Worm (Caenorhabditis elegans): Measurements from ENCODE around the gene chil-21.

Gene chil-21

ce11 chrII:9487337-9487950 lies 25.7 kb upstream of the chil-21 start, which contains the start of gene T19H5.4 (continued):
- TF ChIP-seq snpc-4 (GFP tag; optimal IDR thresholded peaks at IDR 0.05) (no peak), snpc-4 (tag; optimal IDR thresholded peaks at IDR 0.05) (peak in 1 of 4 experiments; percentile 12), mes-4 (tag; optimal IDR thresholded peaks at IDR 0.05) (no peak), xnd-1 (tag; optimal IDR thresholded peaks at IDR 0.05) (no peak), hlh-26 (GFP tag; conservative IDR thresholded peaks at IDR 0.05) (no peak), madf-6 (GFP tag; IDR thresholded peaks at IDR 0.05) (no peak), madf-10 (tag; optimal IDR thresholded peaks at IDR 0.05) (peak; percentile 14), hmg-20 (GFP tag; IDR thresholded peaks at IDR 0.05) (no peak), ztf-3 (GFP tag; optimal IDR thresholded peaks at IDR 0.05) (no peak), ets-4 (GFP tag; optimal IDR thresholded peaks at IDR 0.05) (peak; percentile 91), B0336.3 (GFP tag; IDR thresholded peaks at IDR 0.05) (peak; percentile 56; the same call in 1 of the 2 replicates), aptf-3 (GFP tag; IDR thresholded peaks at IDR 0.05) (no peak), ceh-58 (GFP tag; IDR thresholded peaks at IDR 0.05) (no peak), tbp1 (GFP tag; optimal IDR thresholded peaks at IDR 0.05) (peak; percentile 34), Y53G8AR.9 (GFP tag; conservative IDR thresholded peaks at IDR 0.05) (no peak), lsy-27 (tag; optimal IDR thresholded peaks at IDR 0.05; ENCODE audit: borderline replicate concordance, insufficient read depth) (no peak), ztf-22 (GFP tag; optimal IDR thresholded peaks at IDR 0.05) (peak; percentile 59), F37B4.10 (GFP tag; IDR thresholded peaks at IDR 0.05) (no peak), efl-1 (GFP tag; optimal IDR thresholded peaks at IDR 0.05) (no peak), ztf-18 (tag; optimal IDR thresholded peaks at IDR 0.05) (no peak), nhr-80 (tag; optimal IDR thresholded peaks at IDR 0.05) (peak; percentile 90), nhr-179 (tag; optimal IDR thresholded peaks at IDR 0.05) (no peak), F57C9.4 (tag; optimal IDR thresholded peaks at IDR 0.05) (no peak), sdz-38 (tag; optimal IDR thresholded peaks at IDR 0.05) (no peak), attf-3 (GFP tag; conservative IDR thresholded peaks at IDR 0.05) (no peak), F39B2.1 (GFP tag; IDR thresholded peaks at IDR 0.05) (no peak), rec-8 (tag; optimal IDR thresholded peaks at IDR 0.05) (no peak), F57A8.1 (GFP tag; optimal IDR thresholded peaks at IDR 0.05) (no peak), T07F8.4 (tag; optimal IDR thresholded peaks at IDR 0.05) (no peak), zfh-2 (GFP tag; conservative IDR thresholded peaks at IDR 0.05) (peak; percentile 95), chd-7 (tag; optimal IDR thresholded peaks at IDR 0.05) (peak; percentile 70), K11D2.4 (GFP tag; IDR thresholded peaks at IDR 0.05) (peak; percentile 62; the same call in 1 of the 2 replicates), madf-3 (GFP tag; IDR thresholded peaks at IDR 0.05) (no peak), attf-6 (GFP tag; IDR thresholded peaks at IDR 0.05) (no peak), nhr-120 (GFP tag; IDR thresholded peaks at IDR 0.05) (no peak), fkh-3 (tag; optimal IDR thresholded peaks at IDR 0.05) (no peak), lir-1 (GFP tag; conservative IDR thresholded peaks at IDR 0.05) (no peak), egl-44 (GFP tag; IDR thresholded peaks at IDR 0.05) (peak; percentile 73), mcd-1 (GFP tag; IDR thresholded peaks at IDR 0.05) (peak; percentile 33; the same call in 1 of the 2 replicates), nhr-90 (tag; optimal IDR thresholded peaks at IDR 0.05) (no peak), let-607 (tag; optimal IDR thresholded peaks at IDR 0.05) (no peak), T26A5.8 (tag; optimal IDR thresholded peaks at IDR 0.05) (no peak), B0261.1 (tag; optimal IDR thresholded peaks at IDR 0.05) (no peak), atf-7 (tag; optimal IDR thresholded peaks at IDR 0.05) (peak; percentile 48), bed-1 (GFP tag; IDR thresholded peaks at IDR 0.05) (no peak), tbx-9 (tag; optimal IDR thresholded peaks at IDR 0.05; ENCODE audit: borderline replicate concordance) (no peak), ceh-100 (GFP tag; IDR thresholded peaks at IDR 0.05) (no peak), athp-1 (tag; optimal IDR thresholded peaks at IDR 0.05) (no peak), ztf-25 (GFP tag; IDR thresholded peaks at IDR 0.05) (no peak)
